Fruit fly (Drosophila melanogaster): ENCODE data around the gene CG34109.
A peak's percentile ranks its signal among the peaks of the same experiment; 100 is the strongest.

Gene CG34109

dm6 chr2L:10056705-10057104, 37.2 kb upstream of the CG34109 start, which contains the start of gene Pen (continued):
- TF ChIP-seq zen (tag; optimal IDR thresholded peaks at IDR 0.05) (no peak), fru (optimal IDR thresholded peaks at IDR 0.05) (no peak), CG6791 (GFP tag; IDR thresholded peaks at IDR 0.05; ENCODE audit: partially characterized antibody) (peak; percentile 83), fd3F (GFP tag; optimal IDR thresholded peaks at IDR 0.05) (no peak), Bgb (GFP tag; IDR thresholded peaks at IDR 0.05; ENCODE audit: partially characterized antibody) (peak; percentile 83), TFAM (GFP tag; optimal IDR thresholded peaks at IDR 0.05) (no peak), Pdp1 (GFP tag; optimal IDR thresholded peaks at IDR 0.05) (no peak), HLH4C (GFP tag; IDR thresholded peaks at IDR 0.05; ENCODE audit: partially characterized antibody) (peak; percentile 53), Antp (GFP tag; optimal IDR thresholded peaks at IDR 0.05) (no peak), Hmx (GFP tag; optimal IDR thresholded peaks at IDR 0.05) (no peak), Dfd (GFP tag; optimal IDR thresholded peaks at IDR 0.05) (no peak), otp (GFP tag; IDR thresholded peaks at IDR 0.05) (no peak), D19B (GFP tag; optimal IDR thresholded peaks at IDR 0.05) (no peak), Doc3 (GFP tag; IDR thresholded peaks at IDR 0.05; ENCODE audit: partially characterized antibody) (peak; percentile 35; the same call in 1 of the 3 replicates), inv (GFP tag; IDR thresholded peaks at IDR 0.05; ENCODE audit: partially characterized antibody) (peak; percentile 59), NfI (GFP tag; optimal IDR thresholded peaks at IDR 0.05) (no peak), CG7839 (tag; optimal IDR thresholded peaks at IDR 0.05) (no peak), bbx (GFP tag; IDR thresholded peaks at IDR 0.05; ENCODE audit: partially characterized antibody) (peak; percentile 73), C15 (GFP tag; IDR thresholded peaks at IDR 0.05) (no peak), Jarid2 (GFP tag; optimal IDR thresholded peaks at IDR 0.05) (no peak), CG4854 (GFP tag; optimal IDR thresholded peaks at IDR 0.05) (no peak), phol (tag; optimal IDR thresholded peaks at IDR 0.05) (no peak), H2.0 (GFP tag; IDR thresholded peaks at IDR 0.05) (no peak), HmgZ (tag; optimal IDR thresholded peaks at IDR 0.05) (no peak), bowl (GFP tag; IDR thresholded peaks at IDR 0.05) (no peak), CG11247 (GFP tag; IDR thresholded peaks at IDR 0.05) (no peak), CG13287 (GFP tag; IDR thresholded peaks at IDR 0.05; ENCODE audit: partially characterized antibody) (peak; percentile 78), CG2889 (GFP tag; IDR thresholded peaks at IDR 0.05) (no peak), Hr78 (GFP tag; optimal IDR thresholded peaks at IDR 0.05) (no peak), ssp (GFP tag; IDR thresholded peaks at IDR 0.05) (no peak), CG6175 (GFP tag; IDR thresholded peaks at IDR 0.05) (no peak), Ssrp (tag; optimal IDR thresholded peaks at IDR 0.05) (no peak), odd (GFP tag; optimal IDR thresholded peaks at IDR 0.05) (no peak), CG12155 (GFP tag; optimal IDR thresholded peaks at IDR 0.05) (no peak), CTCF (GFP tag; optimal IDR thresholded peaks at IDR 0.05) (peak; percentile 38), chinmo (GFP tag; IDR thresholded peaks at IDR 0.05; ENCODE audit: partially characterized antibody) (0 out of 4 replicates have a peak, but pooled peaks have one; percentile 13)

DNA sequence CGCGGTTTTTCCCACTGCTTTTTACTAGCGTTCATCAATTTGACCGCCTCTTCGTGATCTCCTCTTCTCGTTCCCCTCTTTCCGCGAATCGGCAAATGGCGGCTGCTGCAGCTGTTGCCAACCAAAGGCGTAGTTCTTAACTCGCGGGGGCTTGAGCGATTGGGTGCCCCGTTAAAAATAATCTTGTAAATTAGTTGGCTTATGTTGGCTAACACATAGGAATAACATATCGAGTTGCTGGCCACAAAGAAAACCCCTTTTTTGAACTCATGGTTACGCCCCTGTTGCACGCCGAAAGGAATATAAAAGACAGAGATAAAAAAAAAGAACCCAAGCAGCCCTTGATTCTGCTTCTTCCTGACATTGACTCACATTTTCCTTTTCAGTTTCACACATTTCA, 36.7 kb upstream of the CG34109 start:
- TF ChIP-seq CrebB (tag; optimal IDR thresholded peaks at IDR 0.05) = no peak
- peak; percentile 66 for TF ChIP-seq tx (GFP tag; optimal IDR thresholded peaks at IDR 0.05)
- TF ChIP-seq CG6654 (GFP tag; optimal IDR thresholded peaks at IDR 0.05) = peak; percentile 4
- TF ChIP-seq CG12155 (GFP tag; optimal IDR thresholded peaks at IDR 0.05) = peak; percentile 48
- TF ChIP-seq CG17359 (tag; optimal IDR thresholded peaks at IDR 0.05) = peak; percentile 79
- peak; percentile 50 for TF ChIP-seq trem (tag; optimal IDR thresholded peaks at IDR 0.05)
- TF ChIP-seq nom (GFP tag; optimal IDR thresholded peaks at IDR 0.05) = peak; percentile 91
- peak; percentile 74 to 95 for TF ChIP-seq bsh (GFP tag; optimal IDR thresholded peaks at IDR 0.05)
- peak; percentile 50 for TF ChIP-seq btn (GFP tag; optimal IDR thresholded peaks at IDR 0.05)
- 0 out of 3 replicates have a peak, but pooled peaks have one; percentile 70 for TF ChIP-seq jigr1 (GFP tag; IDR thresholded peaks at IDR 0.05)
- TF ChIP-seq gcm2 (GFP tag; optimal IDR thresholded peaks at IDR 0.05) = no peak
- TF ChIP-seq D19B (GFP tag; optimal IDR thresholded peaks at IDR 0.05) = no peak
- TF ChIP-seq cg (GFP tag; optimal IDR thresholded peaks at IDR 0.05) = no peak
- peak; percentile 62 for TF ChIP-seq lilli (GFP tag; optimal IDR thresholded peaks at IDR 0.05)
- TF ChIP-seq Fer1 (GFP tag; optimal IDR thresholded peaks at IDR 0.05) = no peak
- TF ChIP-seq zfh1 (GFP tag; IDR thresholded peaks at IDR 0.05) = peak; percentile 96
- no peak for TF ChIP-seq CG15514 (GFP tag; optimal IDR thresholded peaks at IDR 0.05)
- peak; percentile 87; the same call in 2 of the 3 replicates for TF ChIP-seq CG34422 (GFP tag; IDR thresholded peaks at IDR 0.05)
